Worm (Caenorhabditis elegans) whole organism, L4 larva: Measurements from ENCODE around the gene dyf-6.

Experiments
- F49E8.2 ChIP-seq: sonication (generic microtip); optimal IDR thresholded peaks from 2 replicates; lab custom pipeline; 2016; ENCODE audit warnings: missing compliant biosample characterization, mild to moderate bottlenecking, missing genetic modification characterization, borderline replicate concordance
- fos-1 ChIP-seq: fragments of 150-350 bp; optimal IDR thresholded peaks from 2 replicates; lab custom pipeline; 2014; ENCODE audit warnings: missing biosample characterization, missing genetic modification characterization
- hlh-30 ChIP-seq: sonication (generic microtip); optimal IDR thresholded peaks from 2 replicates; lab custom pipeline; 2017; ENCODE audit warnings: antibody characterized with exemption, mild to moderate bottlenecking, missing genetic modification characterization, missing compliant biosample characterization; ENCODE audit not compliant: insufficient read depth
- mdl-1 ChIP-seq, 2 experiments: fragments of 150-350 bp in 1 of 2; sonication (generic microtip) in 1 of 2; optimal IDR thresholded peaks; 2 replicates each; lab custom pipeline; 2014 to 2017; ENCODE audit warnings: missing biosample characterization in 2 of 2, missing genetic modification characterization in 2 of 2
- mep-1 ChIP-seq: fragments of 150-350 bp; sonication (generic microtip); optimal IDR thresholded peaks from 3 replicates; lab custom pipeline; 2014; ENCODE audit warnings: missing biosample characterization, missing genetic modification characterization
- mes-2 ChIP-seq: sonication (generic microtip); optimal IDR thresholded peaks from 2 replicates; lab custom pipeline; 2016; ENCODE audit warnings: missing genotype, mild to moderate bottlenecking, missing genetic modification characterization, missing compliant biosample characterization; ENCODE audit not compliant: poor library complexity, severe bottlenecking
- nhr-11 ChIP-seq: fragments of 150-350 bp; optimal IDR thresholded peaks from 2 replicates; lab custom pipeline; 2014; ENCODE audit warnings: missing biosample characterization, missing genetic modification characterization
- skn-1 ChIP-seq: fragments of 150-350 bp; optimal IDR thresholded peaks from 2 replicates; lab custom pipeline; 2014; ENCODE audit warnings: missing biosample characterization, missing genetic modification characterization

ce11 chrX:10355650-10356049 lies 30.7 kb downstream of the dyf-6 start, which contains the start of gene R07E3.7:
- TF ChIP-seq hlh-30 (tag; lab: Kevin White, UChicago), result no peak
- no peak for TF ChIP-seq fos-1
- no peak for TF ChIP-seq mdl-1 (tag; optimal IDR thresholded peaks at IDR 0.05; lab: Kevin White, UChicago)
- no peak for TF ChIP-seq skn-1
- no peak for TF ChIP-seq F49E8.2 (tag; lab: Kevin White, UChicago)
- no peak for TF ChIP-seq mep-1 (tag; lab: Kevin White, UChicago)
- no peak for TF ChIP-seq mes-2 (tag; lab: Kevin White, UChicago)
- TF ChIP-seq nhr-11, result no peak
